Worm (Caenorhabditis elegans) whole organism, mixed stage, embryonic: Measurements from ENCODE around the gene Y42A5A.5.

Source experiments
- M03D4.4 ChIP-seq: sonication (generic microtip); optimal IDR thresholded peaks from 2 replicates; lab custom pipeline; 2017; ENCODE audit warnings: mild to moderate bottlenecking, missing genetic modification characterization, missing compliant biosample characterization
- blmp-1 ChIP-seq: fragments of 150-350 bp; optimal IDR thresholded peaks from 2 replicates; lab custom pipeline; 2014; ENCODE audit warnings: missing biosample characterization, missing genetic modification characterization
- ceh-43 ChIP-seq: fragments of 200-800 bp; sonication (Bioruptor generic); optimal IDR thresholded peaks from 2 replicates; lab custom pipeline; 2018; ENCODE audit warnings: mild to moderate bottlenecking, missing genetic modification characterization, moderate library complexity, missing compliant biosample characterization
- ceh-83 ChIP-seq: fragments of 200-800 bp; sonication (Bioruptor generic); optimal IDR thresholded peaks from 2 replicates; lab custom pipeline; 2018; ENCODE audit warnings: mild to moderate bottlenecking, missing genetic modification characterization, missing compliant biosample characterization
- ces-1 ChIP-seq: fragments of 150-350 bp; optimal IDR thresholded peaks from 2 replicates; lab custom pipeline; 2014; ENCODE audit warnings: missing biosample characterization, missing genetic modification reagents, missing genetic modification characterization
- drap-1 ChIP-seq: fragments of 200-800 bp; sonication (Bioruptor generic); optimal IDR thresholded peaks from 3 replicates; lab custom pipeline; 2018; ENCODE audit warnings: mild to moderate bottlenecking, missing genetic modification characterization, missing compliant biosample characterization
- elt-1 ChIP-seq: sonication (generic microtip); optimal IDR thresholded peaks from 2 replicates; lab custom pipeline; 2017; ENCODE audit warnings: missing genetic modification characterization, mild to moderate bottlenecking, missing compliant biosample characterization, antibody characterized with exemption, moderate library complexity, borderline replicate concordance; ENCODE audit not compliant: insufficient read depth
- elt-3 ChIP-seq: fragments of 150-350 bp; optimal IDR thresholded peaks from 2 replicates; lab custom pipeline; 2014; ENCODE audit warnings: missing biosample characterization, missing genetic modification characterization
- hlh-1 ChIP-seq: fragments of 150-350 bp; optimal IDR thresholded peaks from 2 replicates; lab custom pipeline; 2014; ENCODE audit warnings: missing biosample characterization, missing genetic modification reagents, missing genetic modification characterization
- lin-13 ChIP-seq: fragments of 150-350 bp; optimal IDR thresholded peaks from 2 replicates; lab custom pipeline; 2014; ENCODE audit warnings: missing biosample characterization, missing genetic modification characterization
- lin-32 ChIP-seq: fragments of 200-800 bp; sonication (Bioruptor generic); optimal IDR thresholded peaks from 2 replicates; lab custom pipeline; 2018; ENCODE audit warnings: mild to moderate bottlenecking, missing genetic modification characterization, missing compliant biosample characterization
- lsy-2 ChIP-seq: fragments of 150-350 bp; optimal IDR thresholded peaks from 2 replicates; lab custom pipeline; 2014; ENCODE audit warnings: missing biosample characterization, missing genetic modification characterization
- mep-1 ChIP-seq: fragments of 150-350 bp; optimal IDR thresholded peaks from 2 replicates; lab custom pipeline; 2017; ENCODE audit warnings: missing biosample characterization, missing genetic modification reagents, missing genetic modification characterization, inconsistent platforms
- mls-2 ChIP-seq: sonication (generic microtip); optimal IDR thresholded peaks from 2 replicates; lab custom pipeline; 2016; ENCODE audit warnings: mild to moderate bottlenecking, missing genetic modification characterization, moderate library complexity, missing compliant biosample characterization
- nhr-12 ChIP-seq: fragments of 150-350 bp; optimal IDR thresholded peaks from 2 replicates; lab custom pipeline; 2014; ENCODE audit warnings: missing biosample characterization, missing genetic modification characterization
- nhr-2 ChIP-seq: fragments of 150-350 bp; optimal IDR thresholded peaks from 2 replicates; lab custom pipeline; 2014; ENCODE audit warnings: missing biosample characterization, missing genetic modification characterization
- nhr-237 ChIP-seq: fragments of 150-350 bp; optimal IDR thresholded peaks from 2 replicates; lab custom pipeline; 2014; ENCODE audit warnings: missing biosample characterization, missing genetic modification characterization
- nhr-28 ChIP-seq: fragments of 150-350 bp; optimal IDR thresholded peaks from 2 replicates; lab custom pipeline; 2014; ENCODE audit warnings: missing biosample characterization, missing genetic modification characterization
- nhr-76 ChIP-seq: sonication (generic microtip); optimal IDR thresholded peaks from 2 replicates; lab custom pipeline; 2017; ENCODE audit warnings: missing biosample characterization, missing genetic modification characterization
- pha-4 ChIP-seq: fragments of 150-350 bp; optimal IDR thresholded peaks from 2 replicates; lab custom pipeline; 2018; ENCODE audit warnings: missing biosample characterization, missing genetic modification reagents, missing genetic modification characterization
- sem-2 ChIP-seq: fragments of 200-800 bp; sonication (Bioruptor generic); optimal IDR thresholded peaks from 2 replicates; lab custom pipeline; 2018; ENCODE audit warnings: mild to moderate bottlenecking, missing genetic modification characterization, missing compliant biosample characterization
- sptf-1 ChIP-seq: sonication (generic microtip); optimal IDR thresholded peaks from 2 replicates; lab custom pipeline; 2017; ENCODE audit warnings: mild to moderate bottlenecking, missing genetic modification characterization, moderate library complexity, missing compliant biosample characterization
- unc-120 ChIP-seq: sonication (generic microtip); optimal IDR thresholded peaks from 2 replicates; lab custom pipeline; 2017; ENCODE audit warnings: missing genetic modification characterization, missing compliant biosample characterization; ENCODE audit not compliant: poor library complexity, severe bottlenecking
- unc-39 ChIP-seq: fragments of 150-350 bp; optimal IDR thresholded peaks from 2 replicates; lab custom pipeline; 2014; ENCODE audit warnings: missing biosample characterization, missing genetic modification characterization
- unc-62 ChIP-seq: fragments of 150-350 bp; optimal IDR thresholded peaks from 2 replicates; lab custom pipeline; 2014; ENCODE audit warnings: missing biosample characterization, missing genetic modification reagents, missing genetic modification characterization
- zip-8 ChIP-seq: fragments of 150-350 bp; optimal IDR thresholded peaks from 2 replicates; lab custom pipeline; 2014; ENCODE audit warnings: missing biosample characterization, missing genetic modification characterization
- ztf-11 ChIP-seq: fragments of 150-350 bp; optimal IDR thresholded peaks from 2 replicates; lab custom pipeline; 2014; ENCODE audit warnings: missing biosample characterization, missing genetic modification characterization

Gene Y42A5A.5

ce11 chrV:11149405-11149804 lies 39.9 kb upstream of the Y42A5A.5 start, which contains the start of gene T19C4.1:
T19C4.1 (plus strand) TSS chrV:11149705.
- TF ChIP-seq blmp-1 (tag; lab: Kevin White, UChicago) = no peak
- no peak for TF ChIP-seq ztf-11 (tag; lab: Kevin White, UChicago)
- TF ChIP-seq lin-13 (tag; lab: Kevin White, UChicago) = no peak
- TF ChIP-seq nhr-76 (tag; lab: Kevin White, UChicago) = no peak
- no peak for TF ChIP-seq ceh-83 (GFP tag; lab: Kevin White, UChicago)

- TF ChIP-seq sem-2 (GFP tag; lab: Kevin White, UChicago) = no peak
- TF ChIP-seq elt-1 (tag; lab: Kevin White, UChicago) = no peak
- TF ChIP-seq blmp-1 (tag; lab: Kevin White, UChicago) = peak; percentile 22
These were observed 39.4 kb upstream of the Y42A5A.5 start for ce11 chrV:11148971-11149370.

- TF ChIP-seq nhr-237 (tag; lab: Kevin White, UChicago) (peak; percentile 16), ceh-83 (GFP tag; lab: Kevin White, UChicago) (no peak)
These were observed 38.2 kb upstream of the Y42A5A.5 start for ce11 chrV:11147780-11148144.

- TF ChIP-seq mls-2 (tag; lab: Kevin White, UChicago) (no peak), unc-62 (GFP tag; lab: Kevin White, UChicago) (no peak), sptf-1 (no peak), lsy-2 (tag; lab: Kevin White, UChicago) (no peak), unc-39 (tag; lab: Kevin White, UChicago) (no peak), blmp-1 (tag; lab: Kevin White, UChicago) (no peak), hlh-1 (tag; lab: Kevin White, UChicago) (no peak), pha-4 (no peak), zip-8 (tag; lab: Kevin White, UChicago) (no peak), lin-32 (no peak), ztf-11 (tag; lab: Kevin White, UChicago) (no peak), mep-1 (tag; lab: Kevin White, UChicago) (no peak), nhr-2 (no peak), ceh-43 (GFP tag; lab: Kevin White, UChicago) (no peak), M03D4.4 (tag; lab: Kevin White, UChicago) (no peak)
- TF ChIP-seq, all 35 proteins: peak for 0
These were observed 37.6 kb upstream of the Y42A5A.5 start, which contains the start of the genes T19C4.24 and nlp-33 for ce11 chrV:11146958-11147779. T19C4.24 (minus strand) TSS chrV:11147008. nlp-33 (plus strand) TSS chrV:11147346.

- no peak for TF ChIP-seq ceh-83 (GFP tag; lab: Kevin White, UChicago)
- TF ChIP-seq zip-8 (tag; lab: Kevin White, UChicago) = no peak
- TF ChIP-seq ces-1 (GFP tag; lab: Kevin White, UChicago) = no peak
- TF ChIP-seq mep-1 (tag; lab: Kevin White, UChicago) = no peak
- no peak for TF ChIP-seq mls-2 (tag; lab: Kevin White, UChicago)
- TF ChIP-seq blmp-1 (tag; lab: Kevin White, UChicago) = no peak
- TF ChIP-seq pha-4 = no peak
- no peak for TF ChIP-seq ztf-11 (tag; lab: Kevin White, UChicago)
- no peak for TF ChIP-seq drap-1
- TF ChIP-seq ceh-43 (GFP tag; lab: Kevin White, UChicago) = no peak
These were observed 35.1 kb upstream of the Y42A5A.5 start, which contains the start of gene C06H2.7 for ce11 chrV:11144694-11145093. C06H2.7 (minus strand) TSS chrV:11144794.

ce11 chrV:11141179-11141578 lies 31.6 kb upstream of the Y42A5A.5 start, which contains the start of gene folt-1:
folt-1 (plus strand) TSS chrV:11141479.
- TF ChIP-seq ceh-43 (GFP tag; lab: Kevin White, UChicago) = no peak
- no peak for TF ChIP-seq mep-1 (tag; lab: Kevin White, UChicago)
- no peak for TF ChIP-seq hlh-1 (tag; lab: Kevin White, UChicago)
- TF ChIP-seq nhr-237 (tag; lab: Kevin White, UChicago) = no peak
- no peak for TF ChIP-seq drap-1
- no peak for TF ChIP-seq nhr-2
- no peak for TF ChIP-seq unc-120 (tag; lab: Kevin White, UChicago)
- TF ChIP-seq zip-8 (tag; lab: Kevin White, UChicago) = no peak
- no peak for TF ChIP-seq lin-32
- no peak for TF ChIP-seq nhr-28 (tag; lab: Kevin White, UChicago)
- TF ChIP-seq elt-3 (tag; lab: Kevin White, UChicago) = no peak
- TF ChIP-seq pha-4 = no peak
- no peak for TF ChIP-seq elt-1 (tag; lab: Kevin White, UChicago)
- no peak for TF ChIP-seq nhr-12
